Worm (Caenorhabditis elegans) whole organism, late embryonic: Measurements from ENCODE around the gene B0554.5.

Experiments
- C08G9.2 ChIP-seq: sonication (generic microtip); optimal IDR thresholded peaks from 2 replicates; lab custom pipeline; 2016; ENCODE audit warnings: mild to moderate bottlenecking, missing genetic modification characterization, moderate library complexity, missing compliant biosample characterization
- C38D4.7 ChIP-seq: fragments of 200-800 bp; sonication (Bioruptor generic); optimal IDR thresholded peaks from 2 replicates; lab custom pipeline; 2018; ENCODE audit warnings: mild to moderate bottlenecking, missing genetic modification characterization, moderate library complexity, missing compliant biosample characterization
- F13H6.1 ChIP-seq: sonication (generic microtip); optimal IDR thresholded peaks from 2 replicates; lab custom pipeline; 2016; ENCODE audit warnings: missing genetic modification characterization, missing compliant biosample characterization
- K09A11.1 ChIP-seq: sonication (generic microtip); optimal IDR thresholded peaks from 2 replicates; lab custom pipeline; 2017; ENCODE audit warnings: antibody characterized with exemption, mild to moderate bottlenecking, missing genetic modification characterization, missing compliant biosample characterization; ENCODE audit not compliant: insufficient read depth
- T23F11.4 ChIP-seq: fragments of 200-800 bp; sonication (Bioruptor generic); optimal IDR thresholded peaks from 2 replicates; lab custom pipeline; 2018; ENCODE audit warnings: mild to moderate bottlenecking, missing genetic modification characterization, missing compliant biosample characterization
- ahr-1 ChIP-seq: sonication (generic microtip); optimal IDR thresholded peaks from 2 replicates; lab custom pipeline; 2016; ENCODE audit warnings: missing genetic modification characterization, missing compliant biosample characterization
- ama-1 ChIP-seq: fragments of 150-350 bp; optimal IDR thresholded peaks from 2 replicates; lab custom pipeline; 2014
- ceh-18 ChIP-seq: sonication (generic microtip); optimal IDR thresholded peaks from 2 replicates; lab custom pipeline; 2016; ENCODE audit warnings: missing genetic modification characterization, missing compliant biosample characterization
- ceh-22 ChIP-seq: sonication (generic microtip); optimal IDR thresholded peaks from 2 replicates; lab custom pipeline; 2017; ENCODE audit warnings: missing biosample characterization, missing genetic modification characterization
- ceh-24 ChIP-seq: sonication (generic microtip); optimal IDR thresholded peaks from 2 replicates; lab custom pipeline; 2016; ENCODE audit warnings: mild to moderate bottlenecking, missing genetic modification characterization, missing compliant biosample characterization
- ceh-30 ChIP-seq: fragments of 150-350 bp; optimal IDR thresholded peaks from 2 replicates; lab custom pipeline; 2014; ENCODE audit warnings: missing biosample characterization, missing genetic modification characterization
- ceh-34 ChIP-seq: sonication (generic microtip); optimal IDR thresholded peaks from 2 replicates; lab custom pipeline; 2016; ENCODE audit warnings: mild to moderate bottlenecking, missing genetic modification characterization, missing compliant biosample characterization
- ceh-48 ChIP-seq: sonication (generic microtip); optimal IDR thresholded peaks from 2 replicates; lab custom pipeline; 2016; ENCODE audit warnings: missing genetic modification characterization, inconsistent platforms, missing compliant biosample characterization
- ceh-6 ChIP-seq: fragments of 200-800 bp; sonication (Bioruptor generic); optimal IDR thresholded peaks from 2 replicates; lab custom pipeline; 2018; ENCODE audit warnings: mild to moderate bottlenecking, missing genetic modification characterization, missing compliant biosample characterization
- ceh-9 ChIP-seq: sonication (generic microtip); optimal IDR thresholded peaks from 2 replicates; lab custom pipeline; 2016; ENCODE audit warnings: mild to moderate bottlenecking, missing genetic modification characterization, inconsistent platforms, missing compliant biosample characterization
- che-1 ChIP-seq: sonication (generic microtip); optimal IDR thresholded peaks from 2 replicates; lab custom pipeline; 2016; ENCODE audit warnings: mild to moderate bottlenecking, missing genetic modification characterization, missing compliant biosample characterization
- dve-1 ChIP-seq: sonication (generic microtip); optimal IDR thresholded peaks from 2 replicates; lab custom pipeline; 2017; ENCODE audit warnings: antibody characterized with exemption, mild to moderate bottlenecking, missing genetic modification characterization, missing compliant biosample characterization
- elt-2 ChIP-seq: sonication (generic microtip); optimal IDR thresholded peaks from 2 replicates; lab custom pipeline; 2016; ENCODE audit warnings: missing genetic modification reagents, missing genetic modification characterization, missing compliant biosample characterization
- elt-4 ChIP-seq: sonication (generic microtip); optimal IDR thresholded peaks from 2 replicates; lab custom pipeline; 2016; ENCODE audit warnings: missing genetic modification characterization, missing compliant biosample characterization
- eyg-1 ChIP-seq: sonication (generic microtip); optimal IDR thresholded peaks from 2 replicates; lab custom pipeline; 2016; ENCODE audit warnings: missing genotype, missing genetic modification characterization, missing compliant biosample characterization
- fax-1 ChIP-seq: sonication (generic microtip); optimal IDR thresholded peaks from 2 replicates; lab custom pipeline; 2016; ENCODE audit warnings: missing genotype, missing genetic modification characterization, missing compliant biosample characterization
- fkh-10 ChIP-seq: fragments of 150-350 bp; optimal IDR thresholded peaks from 2 replicates; lab custom pipeline; 2014; ENCODE audit warnings: missing biosample characterization, missing genetic modification reagents, missing genetic modification characterization
- fkh-6 ChIP-seq: sonication (generic microtip); optimal IDR thresholded peaks from 2 replicates; lab custom pipeline; 2016; ENCODE audit warnings: missing genetic modification characterization, missing compliant biosample characterization
- hlh-15 ChIP-seq: sonication (generic microtip); optimal IDR thresholded peaks from 2 replicates; lab custom pipeline; 2016; ENCODE audit warnings: missing genetic modification characterization, missing compliant biosample characterization
- hlh-30 ChIP-seq: sonication (generic microtip); optimal IDR thresholded peaks from 2 replicates; lab custom pipeline; 2017; ENCODE audit warnings: antibody characterized with exemption, missing genetic modification characterization, missing compliant biosample characterization; ENCODE audit not compliant: insufficient read depth
- hlh-6 ChIP-seq: sonication (generic microtip); optimal IDR thresholded peaks from 2 replicates; lab custom pipeline; 2016; ENCODE audit warnings: missing genotype, missing genetic modification characterization, missing compliant biosample characterization
- lim-6 ChIP-seq: sonication (generic microtip); optimal IDR thresholded peaks from 2 replicates; lab custom pipeline; 2016; ENCODE audit warnings: missing genetic modification characterization, missing compliant biosample characterization
- lin-11 ChIP-seq: fragments of 200-800 bp; sonication (Bioruptor generic); optimal IDR thresholded peaks from 2 replicates; lab custom pipeline; 2018; ENCODE audit warnings: mild to moderate bottlenecking, missing genetic modification characterization, missing compliant biosample characterization
- mec-3 ChIP-seq: sonication (generic microtip); optimal IDR thresholded peaks from 2 replicates; lab custom pipeline; 2016; ENCODE audit warnings: borderline replicate concordance, missing genetic modification characterization, missing compliant biosample characterization
- nhr-11 ChIP-seq: fragments of 150-350 bp; optimal IDR thresholded peaks from 2 replicates; lab custom pipeline; 2014; ENCODE audit warnings: missing biosample characterization, missing genetic modification characterization
- nhr-232 ChIP-seq: sonication (generic microtip); optimal IDR thresholded peaks from 2 replicates; lab custom pipeline; 2016; ENCODE audit warnings: missing genetic modification characterization, missing compliant biosample characterization
- npax-4 ChIP-seq: sonication (generic microtip); optimal IDR thresholded peaks from 2 replicates; lab custom pipeline; 2016; ENCODE audit warnings: missing genetic modification characterization, missing compliant biosample characterization
- odd-2 ChIP-seq: sonication (generic microtip); optimal IDR thresholded peaks from 2 replicates; lab custom pipeline; 2017; ENCODE audit warnings: antibody characterized with exemption, mild to moderate bottlenecking, missing genetic modification characterization, missing compliant biosample characterization
- pax-1 ChIP-seq: fragments of 150-350 bp; optimal IDR thresholded peaks from 2 replicates; lab custom pipeline; 2014; ENCODE audit warnings: missing biosample characterization, missing genetic modification characterization
- pha-2 ChIP-seq: sonication (generic microtip); optimal IDR thresholded peaks from 2 replicates; lab custom pipeline; 2017; ENCODE audit warnings: mild to moderate bottlenecking, missing genetic modification characterization, missing compliant biosample characterization
- pqm-1 ChIP-seq: sonication (generic microtip); optimal IDR thresholded peaks from 2 replicates; lab custom pipeline; 2016; ENCODE audit warnings: missing genetic modification characterization, missing compliant biosample characterization
- rnt-1 ChIP-seq: sonication (generic microtip); optimal IDR thresholded peaks from 2 replicates; lab custom pipeline; 2016; ENCODE audit warnings: missing genetic modification characterization, missing compliant biosample characterization
- sox-2 ChIP-seq: fragments of 200-800 bp; sonication (Bioruptor generic); IDR thresholded peaks from 2 replicates; pipeline ENCODE4 v1.3.6; 2022; ENCODE audit warnings: missing genetic modification reagents, missing genetic modification characterization, missing compliant biosample characterization
- tbx-2 ChIP-seq: sonication (generic microtip); optimal IDR thresholded peaks from 2 replicates; lab custom pipeline; 2016; ENCODE audit warnings: missing genetic modification characterization, missing compliant biosample characterization
- tbx-7 ChIP-seq: sonication (generic microtip); optimal IDR thresholded peaks from 2 replicates; lab custom pipeline; 2016; ENCODE audit warnings: missing genotype, missing genetic modification characterization, missing compliant biosample characterization
- unc-3 ChIP-seq, 2 experiments: fragments of 200-800 bp in 1 of 2; sonication (Bioruptor generic) in 1 of 2; sonication (generic microtip) in 1 of 2; conservative IDR thresholded peaks in 1 of 2; optimal IDR thresholded peaks in 1 of 2; 2 replicates each; pipeline versions ENCODE4 v1.3.6 to Lab custom; 2016 to 2022; ENCODE audit warnings: missing compliant biosample characterization in 2 of 2, missing genetic modification characterization in 2 of 2, missing genetic modification reagents in 1 of 2

The B0554.5 gene

DNA sequence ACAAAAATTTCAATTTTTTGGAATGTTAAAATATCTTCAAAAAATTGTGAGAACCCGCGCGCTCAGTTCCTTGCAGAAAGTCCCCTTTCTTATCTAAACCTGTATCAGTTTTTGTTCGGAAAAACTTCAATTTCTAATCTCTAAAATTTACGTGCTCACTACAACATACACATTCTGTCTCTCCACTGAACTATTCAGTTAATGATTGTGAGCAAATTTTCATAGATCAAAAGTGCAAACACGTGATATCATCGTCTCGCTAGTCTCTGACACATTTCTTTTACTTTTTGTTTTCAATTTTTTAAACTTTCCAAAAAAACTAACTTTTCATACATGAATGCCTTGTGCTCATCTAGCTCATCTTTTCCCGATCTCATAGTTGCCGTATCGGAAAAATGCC is 35.2 kb downstream of the B0554.5 start, which contains the start of gene nhr-203:
Gene nhr-203, plus strand, starts transcription at position 332 of the 400 bp plus-strand sequence.
- no peak for TF ChIP-seq eyg-1 (tag; lab: Kevin White, UChicago)
- peak; percentile 26 for TF ChIP-seq elt-2 (tag; lab: Kevin White, UChicago)
- no peak for TF ChIP-seq dve-1 (tag; lab: Kevin White, UChicago)

DNA sequence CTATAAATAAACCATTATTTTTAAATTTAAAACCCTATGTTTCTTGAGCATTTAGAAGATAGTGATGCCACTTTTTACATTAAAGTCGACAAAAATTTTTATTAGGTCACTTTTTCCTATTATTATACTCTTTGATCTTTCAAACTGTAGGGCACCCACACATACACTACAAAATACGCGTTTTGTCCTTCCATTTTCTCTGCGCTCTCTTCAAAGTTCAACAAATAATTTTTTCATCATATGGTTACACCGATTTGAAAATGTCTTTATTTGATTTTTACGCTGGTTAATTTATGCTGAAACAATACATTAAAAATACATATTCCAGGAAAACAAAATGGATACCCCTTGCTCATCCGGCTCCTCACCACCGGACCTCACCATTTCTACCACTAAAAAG is 38.0 kb downstream of the B0554.5 start, which contains the start of gene nhr-202:
Gene nhr-202, plus strand, starts transcription at position 326 of the 400 bp plus-strand sequence.
- TF ChIP-seq dve-1 (tag; lab: Kevin White, UChicago) = no peak
- TF ChIP-seq F13H6.1 (tag; lab: Kevin White, UChicago) = no peak
- no peak for TF ChIP-seq elt-2 (tag; lab: Kevin White, UChicago)
- no peak for TF ChIP-seq ceh-24 (tag; lab: Kevin White, UChicago)
- TF ChIP-seq ceh-6 (GFP tag; lab: Kevin White, UChicago) = no peak
- TF ChIP-seq tbx-2 (tag; lab: Kevin White, UChicago) = no peak
- no peak for TF ChIP-seq K09A11.1 (tag; lab: Kevin White, UChicago)
- TF ChIP-seq tbx-7 = no peak
- no peak for TF ChIP-seq odd-2

DNA sequence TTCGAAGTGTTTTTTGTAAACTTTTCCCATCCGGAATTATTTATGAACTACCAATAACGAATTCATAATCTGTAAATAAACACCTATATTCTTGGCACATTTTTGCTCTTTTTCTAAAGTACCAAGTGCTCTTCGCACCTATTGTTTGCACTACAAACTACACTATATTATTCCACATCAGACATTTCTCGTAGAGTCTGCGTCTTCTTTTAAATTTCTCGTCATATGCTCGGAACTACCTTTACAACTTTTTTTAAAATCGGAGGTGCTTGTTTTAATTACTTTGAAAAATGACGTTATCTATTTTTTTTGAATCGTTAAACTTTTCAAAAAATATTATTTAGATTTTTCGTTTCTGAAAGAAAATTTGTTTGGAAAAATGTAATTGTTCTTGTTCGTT is 40.6 kb downstream of the B0554.5 start, which contains the start of gene nhr-201:
Gene nhr-201, plus strand, starts transcription at position 29 of the 400 bp plus-strand sequence.
- TF ChIP-seq mec-3 (no peak), C38D4.7 (GFP tag; lab: Kevin White, UChicago) (no peak), eyg-1 (tag; lab: Kevin White, UChicago) (no peak), ceh-30 (tag; lab: Kevin White, UChicago) (no peak), T23F11.4 (GFP tag; lab: Kevin White, UChicago) (no peak), pax-1 (tag; lab: Kevin White, UChicago) (no peak), lim-6 (tag; lab: Kevin White, UChicago) (no peak), hlh-15 (no peak), C08G9.2 (tag; lab: Kevin White, UChicago) (no peak), fkh-10 (GFP tag; lab: Kevin White, UChicago) (no peak), ceh-6 (GFP tag; lab: Kevin White, UChicago) (no peak), fkh-6 (tag; lab: Kevin White, UChicago) (no peak), tbx-7 (no peak), lin-11 (tag; lab: Kevin White, UChicago) (no peak), K09A11.1 (tag; lab: Kevin White, UChicago) (no peak)

DNA sequence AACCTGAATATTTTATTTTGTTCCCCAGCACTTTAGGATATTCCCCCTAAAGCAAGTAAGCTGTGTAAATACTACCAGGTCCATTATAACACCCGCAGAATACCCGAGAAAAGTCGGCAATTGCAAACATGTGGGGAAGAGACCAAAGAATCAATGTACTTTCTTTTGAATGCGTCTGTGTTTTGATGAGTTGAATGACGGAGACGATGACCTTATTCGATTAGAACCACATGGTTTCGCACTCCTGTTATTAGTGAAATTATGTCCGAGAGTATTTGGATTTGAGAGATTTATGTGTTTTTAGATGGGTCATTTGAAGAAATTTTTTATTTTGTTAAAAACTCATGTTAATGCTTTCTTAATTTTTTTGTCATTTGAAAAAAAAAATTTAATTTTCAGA is 41.1 kb downstream of the B0554.5 start:
- TF ChIP-seq ceh-18 (tag; lab: Kevin White, UChicago) (no peak), che-1 (no peak), tbx-7 (no peak), npax-4 (tag; lab: Kevin White, UChicago) (no peak), unc-3 (GFP tag; conservative IDR thresholded peaks at IDR 0.05; lab: Robert Waterston, UW) (no peak), unc-3 (tag; optimal IDR thresholded peaks at IDR 0.05; lab: Kevin White, UChicago) (no peak)
- TF ChIP-seq, all 69 proteins: peak for 0

DNA sequence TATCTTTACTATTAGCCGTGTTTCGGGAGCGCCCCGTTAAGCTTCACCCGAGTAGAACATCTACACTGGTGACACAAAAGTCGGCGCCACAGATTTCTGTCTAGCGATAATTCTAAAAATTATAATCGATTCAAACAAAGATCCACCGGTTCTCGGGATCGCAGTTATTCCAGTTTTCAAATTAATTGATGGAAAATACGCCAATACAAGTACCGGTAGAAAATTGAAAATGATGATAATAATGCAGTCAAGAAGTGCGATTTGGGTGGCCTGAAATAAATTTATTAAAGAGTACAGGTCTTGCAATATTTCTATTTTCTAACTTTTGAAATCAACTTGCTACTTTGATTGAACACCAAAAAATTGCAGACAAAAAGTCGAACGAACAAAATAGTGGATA is 43.3 kb downstream of the B0554.5 start:
- TF ChIP-seq pqm-1 (tag; lab: Kevin White, UChicago) (no peak), rnt-1 (tag; lab: Kevin White, UChicago) (no peak), ceh-34 (no peak), unc-3 (GFP tag; conservative IDR thresholded peaks at IDR 0.05; lab: Robert Waterston, UW) (no peak), unc-3 (tag; optimal IDR thresholded peaks at IDR 0.05; lab: Kevin White, UChicago) (no peak), ceh-22 (no peak), ama-1 (lab: Kevin White, UChicago) (no peak), ceh-48 (no peak), ahr-1 (tag; lab: Kevin White, UChicago) (no peak), ceh-9 (tag; lab: Kevin White, UChicago) (no peak), hlh-30 (tag; lab: Kevin White, UChicago) (no peak), nhr-232 (tag; lab: Kevin White, UChicago) (no peak), dve-1 (tag; lab: Kevin White, UChicago) (no peak), C08G9.2 (tag; lab: Kevin White, UChicago) (no peak), pax-1 (tag; lab: Kevin White, UChicago) (no peak), hlh-6 (no peak), pha-2 (no peak), elt-4 (tag; lab: Kevin White, UChicago) (no peak), sox-2 (GFP tag; lab: Robert Waterston, UW) (no peak), nhr-11 (no peak), fax-1 (tag; lab: Kevin White, UChicago) (no peak)
